Worm (Caenorhabditis elegans) whole organism, L2 larva: Measurements from ENCODE around the gene C48B4.10.

Source experiments
- C34F6.9 ChIP-seq: fragments of 150-350 bp; optimal IDR thresholded peaks from 2 replicates; lab custom pipeline; 2014; ENCODE audit warnings: missing biosample characterization, missing genetic modification characterization
- F13H6.1 ChIP-seq: sonication (generic microtip); optimal IDR thresholded peaks from 2 replicates; lab custom pipeline; 2016; ENCODE audit warnings: missing genetic modification characterization, missing compliant biosample characterization
- R02D3.7 ChIP-seq: fragments of 150-350 bp; optimal IDR thresholded peaks from 2 replicates; lab custom pipeline; 2014; ENCODE audit warnings: missing biosample characterization, missing genetic modification characterization
- Y55F3AM.14 ChIP-seq: fragments of 200-800 bp; sonication (Bioruptor generic); optimal IDR thresholded peaks from 2 replicates; lab custom pipeline; 2018; ENCODE audit warnings: mild to moderate bottlenecking, missing genetic modification characterization, missing compliant biosample characterization
- alr-1 ChIP-seq: fragments of 150-350 bp; optimal IDR thresholded peaks from 2 replicates; lab custom pipeline; 2014; ENCODE audit warnings: missing biosample characterization, missing genetic modification characterization
- ama-1 ChIP-seq: fragments of 150-350 bp; optimal IDR thresholded peaks from 2 replicates; lab custom pipeline; 2018; ENCODE audit warnings: inconsistent platforms
- blmp-1 ChIP-seq: sonication (generic microtip); optimal IDR thresholded peaks from 2 replicates; lab custom pipeline; 2017; ENCODE audit warnings: missing genetic modification characterization, mild to moderate bottlenecking, missing compliant biosample characterization, antibody characterized with exemption, moderate library complexity; ENCODE audit not compliant: insufficient read depth
- ceh-16 ChIP-seq: fragments of 150-350 bp; optimal IDR thresholded peaks from 2 replicates; lab custom pipeline; 2014; ENCODE audit warnings: missing biosample characterization, missing genetic modification characterization
- ceh-82 ChIP-seq: fragments of 150-350 bp; optimal IDR thresholded peaks from 2 replicates; lab custom pipeline; 2014; ENCODE audit warnings: missing biosample characterization, missing genetic modification characterization
- crh-2 ChIP-seq: sonication (generic microtip); optimal IDR thresholded peaks from 2 replicates; lab custom pipeline; 2017; ENCODE audit warnings: missing biosample characterization, missing genetic modification characterization
- dmd-4 ChIP-seq: sonication (generic microtip); optimal IDR thresholded peaks from 2 replicates; lab custom pipeline; 2017; ENCODE audit warnings: missing biosample characterization, missing genetic modification characterization
- elt-1 ChIP-seq: fragments of 150-350 bp; optimal IDR thresholded peaks from 2 replicates; lab custom pipeline; 2014; ENCODE audit warnings: missing biosample characterization, missing genetic modification characterization
- elt-3 ChIP-seq: sonication (generic microtip); optimal IDR thresholded peaks from 2 replicates; lab custom pipeline; 2017; ENCODE audit warnings: missing biosample characterization, missing genetic modification characterization
- fos-1 ChIP-seq: fragments of 150-350 bp; optimal IDR thresholded peaks from 2 replicates; lab custom pipeline; 2014; ENCODE audit warnings: missing biosample characterization, missing genetic modification characterization
- lin-11 ChIP-seq: fragments of 150-350 bp; sonication (generic microtip); optimal IDR thresholded peaks from 2 replicates; lab custom pipeline; 2014; ENCODE audit warnings: missing biosample characterization, missing genetic modification characterization, inconsistent platforms, mixed read lengths
- lin-13 ChIP-seq: fragments of 150-350 bp; optimal IDR thresholded peaks from 2 replicates; lab custom pipeline; 2014; ENCODE audit warnings: missing biosample characterization, missing genetic modification reagents, missing genetic modification characterization
- lin-39 ChIP-seq: fragments of 150-350 bp; optimal IDR thresholded peaks from 2 replicates; lab custom pipeline; 2014; ENCODE audit warnings: missing biosample characterization, missing genetic modification reagents, missing genetic modification characterization
- lsy-2 ChIP-seq, 2 experiments: fragments of 150-350 bp in 1 of 2; sonication (generic microtip) in 1 of 2; optimal IDR thresholded peaks; 2 replicates each; lab custom pipeline; 2014 to 2017; ENCODE audit warnings: missing biosample characterization in 2 of 2, missing genetic modification characterization in 2 of 2
- mab-5 ChIP-seq: fragments of 150-350 bp; optimal IDR thresholded peaks from 2 replicates; lab custom pipeline; 2014; ENCODE audit warnings: missing biosample characterization, missing genetic modification characterization
- mbf-1 ChIP-seq: sonication (generic microtip); optimal IDR thresholded peaks from 2 replicates; lab custom pipeline; 2017; ENCODE audit warnings: missing biosample characterization, missing genetic modification characterization
- mdl-1 ChIP-seq, 2 experiments: fragments of 150-350 bp in 1 of 2; sonication (generic microtip) in 1 of 2; optimal IDR thresholded peaks; 2 replicates each; lab custom pipeline; 2017; ENCODE audit warnings: missing biosample characterization in 2 of 2, missing genetic modification characterization in 2 of 2
- nhr-10 ChIP-seq: sonication (generic microtip); optimal IDR thresholded peaks from 2 replicates; lab custom pipeline; 2017; ENCODE audit warnings: missing biosample characterization, missing genetic modification characterization
- nhr-11 ChIP-seq: fragments of 150-350 bp; optimal IDR thresholded peaks from 2 replicates; lab custom pipeline; 2014; ENCODE audit warnings: missing biosample characterization, missing genetic modification characterization
- nhr-12 ChIP-seq: fragments of 150-350 bp; optimal IDR thresholded peaks from 2 replicates; lab custom pipeline; 2014; ENCODE audit warnings: missing biosample characterization, missing genetic modification characterization
- nhr-129 ChIP-seq: fragments of 150-350 bp; optimal IDR thresholded peaks from 2 replicates; lab custom pipeline; 2014; ENCODE audit warnings: missing biosample characterization, missing genetic modification characterization
- nhr-21 ChIP-seq: fragments of 150-350 bp; optimal IDR thresholded peaks from 2 replicates; lab custom pipeline; 2014; ENCODE audit warnings: missing biosample characterization, missing genetic modification characterization
- nhr-23 ChIP-seq: fragments of 150-350 bp; optimal IDR thresholded peaks from 2 replicates; lab custom pipeline; 2014; ENCODE audit warnings: missing biosample characterization, missing genetic modification reagents, missing genetic modification characterization
- nhr-237 ChIP-seq: fragments of 150-350 bp; optimal IDR thresholded peaks from 2 replicates; lab custom pipeline; 2014; ENCODE audit warnings: missing biosample characterization, missing genetic modification characterization
- peb-1 ChIP-seq: fragments of 150-350 bp; optimal IDR thresholded peaks from 2 replicates; lab custom pipeline; 2014; ENCODE audit warnings: missing biosample characterization, missing genetic modification characterization
- sem-4 ChIP-seq: fragments of 150-350 bp; optimal IDR thresholded peaks from 2 replicates; lab custom pipeline; 2014; ENCODE audit warnings: missing biosample characterization, missing genetic modification reagents, missing genetic modification characterization
- skn-1 ChIP-seq: sonication (generic microtip); optimal IDR thresholded peaks from 2 replicates; lab custom pipeline; 2017; ENCODE audit warnings: missing biosample characterization, missing genetic modification characterization
- sma-3 ChIP-seq: sonication (generic microtip); optimal IDR thresholded peaks from 2 replicates; lab custom pipeline; 2016; ENCODE audit warnings: missing genetic modification reagents, missing genetic modification characterization, missing compliant biosample characterization
- sma-9 ChIP-seq, 2 experiments: fragments of 150-350 bp in 1 of 2; sonication (generic microtip) in 1 of 2; optimal IDR thresholded peaks; 2 replicates each; lab custom pipeline; 2014 to 2016; ENCODE audit warnings: missing genetic modification characterization in 2 of 2, mild to moderate bottlenecking in 1 of 2, missing biosample characterization in 1 of 2, missing compliant biosample characterization in 1 of 2, missing genetic modification reagents in 1 of 2, moderate library complexity in 1 of 2
- snpc-4 ChIP-seq: fragments of 150-350 bp; optimal IDR thresholded peaks from 2 replicates; lab custom pipeline; 2014; ENCODE audit warnings: missing biosample characterization, missing genetic modification characterization
- unc-39 ChIP-seq: fragments of 150-350 bp; optimal IDR thresholded peaks from 2 replicates; lab custom pipeline; 2014; ENCODE audit warnings: missing biosample characterization, missing genetic modification characterization
- unc-55 ChIP-seq: fragments of 150-350 bp; sonication (generic microtip); optimal IDR thresholded peaks from 3 replicates; lab custom pipeline; 2014; ENCODE audit warnings: missing biosample characterization, missing genetic modification reagents, missing genetic modification characterization
- unc-62 ChIP-seq: fragments of 150-350 bp; optimal IDR thresholded peaks from 2 replicates; lab custom pipeline; 2014; ENCODE audit warnings: missing biosample characterization, missing genetic modification reagents, missing genetic modification characterization
- zag-1 ChIP-seq: fragments of 150-350 bp; optimal IDR thresholded peaks from 2 replicates; lab custom pipeline; 2014; ENCODE audit warnings: missing biosample characterization, missing genetic modification characterization
- ztf-1 ChIP-seq: fragments of 200-800 bp; sonication (Bioruptor generic); conservative IDR thresholded peaks from 2 replicates; pipeline ENCODE4 v1.3.6; 2022; ENCODE audit warnings: missing genetic modification characterization, missing compliant biosample characterization
- ztf-11 ChIP-seq: sonication (generic microtip); optimal IDR thresholded peaks from 2 replicates; lab custom pipeline; 2017; ENCODE audit warnings: missing biosample characterization, missing genetic modification characterization

C48B4.10 gene

DNA sequence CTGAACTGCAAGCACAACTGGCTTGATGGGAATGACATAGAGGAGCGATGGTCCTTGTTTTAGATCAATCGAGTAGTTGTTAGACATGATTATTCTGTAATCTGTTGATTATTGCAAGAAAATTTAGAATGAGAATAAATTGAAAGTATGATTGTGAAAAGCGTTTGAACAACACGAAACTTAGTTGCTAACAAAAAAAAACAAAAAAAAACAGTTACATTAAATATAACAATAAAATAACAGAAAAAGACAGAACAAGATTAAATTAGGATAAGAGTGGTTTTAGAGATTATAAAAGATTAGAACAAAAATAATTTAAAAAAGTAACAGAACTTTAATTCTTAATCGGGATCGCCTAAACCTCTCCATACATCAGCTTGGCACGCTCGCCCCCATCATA is 1.1 kb downstream of the C48B4.10 start, which contains the start of gene C48B4.9:
TSS of gene C48B4.9 (minus strand) at position 101 of the 400 bp plus-strand sequence.
- TF ChIP-seq ama-1 (lab: Kevin White, UChicago) (no peak), sem-4 (no peak), nhr-10 (tag; lab: Kevin White, UChicago) (no peak), blmp-1 (tag; lab: Kevin White, UChicago) (no peak), mab-5 (tag; lab: Kevin White, UChicago) (no peak), unc-39 (tag; lab: Kevin White, UChicago) (no peak), snpc-4 (tag; lab: Kevin White, UChicago) (no peak), crh-2 (tag; lab: Kevin White, UChicago) (no peak), R02D3.7 (tag; lab: Kevin White, UChicago) (no peak), ceh-16 (no peak), nhr-11 (tag; lab: Kevin White, UChicago) (no peak), nhr-23 (tag; lab: Kevin White, UChicago) (no peak), ztf-11 (tag; lab: Kevin White, UChicago) (no peak), fos-1 (no peak), peb-1 (tag; lab: Kevin White, UChicago) (no peak), lin-13 (no peak), ceh-82 (tag; lab: Kevin White, UChicago) (no peak), alr-1 (tag; lab: Kevin White, UChicago) (no peak), C34F6.9 (tag; lab: Kevin White, UChicago) (no peak), ztf-1 (GFP tag; lab: Robert Waterston, UW) (no peak)

DNA sequence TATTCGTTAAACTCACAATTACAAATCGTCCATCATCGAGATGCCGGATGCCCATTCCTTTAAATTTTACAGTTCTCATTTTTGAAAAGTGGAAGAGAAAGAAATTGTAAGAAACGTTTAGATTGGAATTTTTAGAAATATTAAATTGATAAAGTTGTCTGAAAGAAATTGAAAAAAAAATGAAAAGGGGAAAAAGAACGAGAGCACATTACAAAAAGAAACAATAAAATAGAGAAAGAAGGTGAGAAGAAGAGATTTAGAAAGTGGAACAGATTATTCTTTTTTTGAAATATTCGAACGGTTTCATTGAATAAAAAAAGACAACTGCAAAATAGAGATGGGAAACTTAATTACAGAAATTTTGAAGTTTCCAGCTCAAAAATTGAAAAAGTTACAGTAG is 3.2 kb downstream of the C48B4.10 start, which contains the start of gene C48B4.8:
TSS of gene C48B4.8 (minus strand) at position 101 of the 400 bp plus-strand sequence.
- TF ChIP-seq elt-3 (tag; lab: Kevin White, UChicago) (no peak), nhr-11 (tag; lab: Kevin White, UChicago) (no peak), ceh-16 (no peak), peb-1 (tag; lab: Kevin White, UChicago) (no peak), fos-1 (no peak), nhr-12 (tag; lab: Kevin White, UChicago) (no peak), lsy-2 (tag; optimal IDR thresholded peaks at IDR 0.05; lab: Kevin White, UChicago) (no peak), lin-39 (tag; lab: Kevin White, UChicago) (no peak), mab-5 (tag; lab: Kevin White, UChicago) (no peak), sma-3 (GFP tag; lab: Kevin White, UChicago) (no peak), unc-62 (GFP tag; lab: Kevin White, UChicago) (no peak), blmp-1 (tag; lab: Kevin White, UChicago) (no peak), lin-11 (tag; lab: Kevin White, UChicago) (no peak), nhr-23 (tag; lab: Kevin White, UChicago) (no peak), Y55F3AM.14 (no peak), nhr-129 (tag; lab: Kevin White, UChicago) (no peak)

DNA sequence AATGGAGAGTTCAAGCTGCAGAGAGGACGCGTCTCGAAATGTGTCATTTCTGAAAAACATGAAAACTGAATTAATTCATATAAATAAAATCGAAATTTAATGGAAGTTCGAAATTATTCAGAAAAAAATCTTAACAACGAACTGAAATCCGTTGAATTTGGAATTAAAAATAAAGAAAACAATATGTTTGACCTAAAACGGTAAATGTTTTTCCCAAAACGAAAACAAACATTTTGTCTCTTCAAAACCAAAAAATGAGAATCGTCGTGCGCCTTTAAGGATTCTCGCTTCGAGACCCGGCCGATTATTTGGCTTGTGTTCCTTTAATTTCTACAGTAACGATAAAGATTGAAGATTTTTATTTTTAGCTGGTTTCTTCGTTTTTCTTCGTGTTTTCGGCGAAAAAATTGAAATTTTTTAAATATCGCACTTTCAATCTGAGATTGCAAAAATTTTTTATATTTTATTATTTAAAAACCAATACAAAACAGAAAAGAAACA is 4.9 kb downstream of the C48B4.10 start, which contains the start of gene C48B4.7:
TSS of gene C48B4.7 (minus strand) at position 51 of the 501 bp plus-strand sequence.
- TF ChIP-seq ztf-11 (tag; lab: Kevin White, UChicago) (no peak), nhr-237 (tag; lab: Kevin White, UChicago) (no peak), mdl-1 (tag; optimal IDR thresholded peaks at IDR 0.05; lab: Kevin White, UChicago) (no peak), ztf-1 (GFP tag; lab: Robert Waterston, UW) (no peak), sem-4 (no peak), ceh-16 (no peak), nhr-21 (no peak), blmp-1 (tag; lab: Kevin White, UChicago) (no peak), ceh-82 (tag; lab: Kevin White, UChicago) (no peak), lin-11 (tag; lab: Kevin White, UChicago) (no peak)
- TF ChIP-seq, all 48 proteins: peak for 0

DNA sequence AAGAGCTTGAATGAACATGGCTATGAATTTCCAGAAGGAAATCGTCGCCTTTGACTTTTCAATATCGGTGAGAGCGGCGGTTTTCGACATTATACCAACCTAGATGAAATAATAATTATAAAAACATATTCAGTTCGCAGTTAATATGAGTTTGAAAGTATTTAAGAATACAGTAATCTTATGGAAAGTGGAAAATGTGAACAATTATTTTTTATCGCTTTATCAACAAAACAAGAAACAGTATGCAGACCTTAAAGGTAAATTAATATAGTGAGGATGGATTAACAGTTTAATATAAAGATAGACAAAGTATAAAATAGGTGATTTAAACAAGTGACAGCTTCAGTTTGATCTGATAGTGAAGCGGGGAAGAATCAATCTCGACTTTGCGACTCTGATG is 5.8 kb downstream of the C48B4.10 start, which contains the start of gene C48B4.6:
TSS of gene C48B4.6 (minus strand) at position 101 of the 400 bp plus-strand sequence.
- TF ChIP-seq elt-1 (tag; lab: Kevin White, UChicago) (no peak), unc-55 (GFP tag; lab: Kevin White, UChicago) (no peak), fos-1 (no peak), elt-3 (tag; lab: Kevin White, UChicago) (no peak), mbf-1 (no peak), snpc-4 (tag; lab: Kevin White, UChicago) (no peak), F13H6.1 (tag; lab: Kevin White, UChicago) (no peak), mdl-1 (tag; optimal IDR thresholded peaks at IDR 0.05; lab: Kevin White, UChicago) (no peak), R02D3.7 (tag; lab: Kevin White, UChicago) (no peak), zag-1 (tag; lab: Kevin White, UChicago) (no peak), crh-2 (tag; lab: Kevin White, UChicago) (no peak), blmp-1 (tag; lab: Kevin White, UChicago) (no peak), ama-1 (lab: Kevin White, UChicago) (no peak), unc-39 (tag; lab: Kevin White, UChicago) (no peak), sma-9 (GFP tag; optimal IDR thresholded peaks at IDR 0.05; lab: Kevin White, UChicago) (no peak), sma-9 (tag; optimal IDR thresholded peaks at IDR 0.05; lab: Kevin White, UChicago) (no peak), ceh-82 (tag; lab: Kevin White, UChicago) (no peak), dmd-4 (tag; lab: Kevin White, UChicago) (no peak), skn-1 (tag; lab: Kevin White, UChicago) (no peak)
